Fruit fly (Drosophila melanogaster): ENCODE results near the gene CG2321.

The CG2321 gene

DNA sequence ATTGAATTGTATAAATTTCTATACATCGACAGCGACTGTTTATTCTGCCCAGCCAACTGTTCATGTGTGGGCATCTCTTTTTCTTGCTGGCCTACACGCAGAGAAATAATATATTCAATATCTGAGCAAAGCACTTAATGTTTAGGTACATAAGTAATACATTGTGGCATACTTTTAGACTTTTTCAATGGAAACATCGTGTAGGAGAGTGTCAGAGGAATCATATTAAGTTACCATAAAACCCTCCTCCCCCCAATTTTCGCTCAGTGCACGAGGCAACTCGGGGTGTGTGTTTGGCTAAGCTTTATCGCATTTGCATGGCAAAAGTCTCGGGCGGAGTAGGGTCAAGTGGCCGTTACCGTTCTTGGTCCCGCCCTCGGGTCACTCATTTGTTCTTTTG, 18.9 kb downstream of the CG2321 start:
- TF ChIP-seq ttk (optimal IDR thresholded peaks at IDR 0.05) (no peak), Sin3A (optimal IDR thresholded peaks at IDR 0.05) (no peak), psq (optimal IDR thresholded peaks at IDR 0.05) (no peak)

DNA sequence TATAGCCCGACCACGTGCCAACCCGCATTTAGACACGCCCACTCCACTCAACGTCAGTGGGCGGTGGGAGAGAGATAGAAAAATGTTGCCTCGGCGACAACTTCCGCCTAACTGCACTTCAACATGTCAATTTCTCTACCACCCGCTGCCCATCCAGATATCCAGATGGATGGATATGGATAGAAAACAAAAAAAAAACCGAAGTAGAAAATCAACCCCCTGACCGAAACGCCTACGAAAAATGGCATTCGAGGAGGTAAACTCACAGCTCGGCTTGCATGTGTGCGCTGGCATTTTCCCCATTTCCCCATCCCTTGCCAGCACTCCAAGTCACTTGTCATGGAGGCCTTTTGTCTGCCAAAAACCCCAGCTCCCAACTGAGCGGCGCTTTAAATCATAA, 22.3 kb downstream of the CG2321 start:
- no peak for TF ChIP-seq insv (optimal IDR thresholded peaks at IDR 0.05)
- no peak for TF ChIP-seq Myc (optimal IDR thresholded peaks at IDR 0.05)

DNA sequence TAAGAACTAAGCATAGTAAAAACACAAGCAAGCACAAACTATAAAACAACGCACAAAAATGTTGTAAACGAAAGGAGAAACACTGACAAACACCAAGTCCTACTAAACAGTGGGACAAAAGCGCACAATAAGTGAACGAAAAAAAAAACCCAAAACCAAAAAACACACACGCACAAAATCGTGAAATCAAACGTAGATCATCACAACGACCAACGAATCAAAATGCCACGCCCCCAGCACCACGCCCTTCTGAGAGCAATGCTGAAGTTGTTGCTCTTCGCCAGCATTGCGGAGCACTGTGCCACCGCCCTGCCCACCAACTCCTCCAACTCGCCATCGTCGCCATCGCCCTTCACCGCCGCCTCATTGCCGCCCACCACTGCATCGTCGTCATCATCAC, 27.2 kb downstream of the CG2321 start:
- TF ChIP-seq ttk (optimal IDR thresholded peaks at IDR 0.05) (no peak), psq (optimal IDR thresholded peaks at IDR 0.05) (no peak), insv (optimal IDR thresholded peaks at IDR 0.05) (no peak), h (optimal IDR thresholded peaks at IDR 0.05) (no peak), Sin3A (optimal IDR thresholded peaks at IDR 0.05) (no peak), Myc (optimal IDR thresholded peaks at IDR 0.05) (no peak)

DNA sequence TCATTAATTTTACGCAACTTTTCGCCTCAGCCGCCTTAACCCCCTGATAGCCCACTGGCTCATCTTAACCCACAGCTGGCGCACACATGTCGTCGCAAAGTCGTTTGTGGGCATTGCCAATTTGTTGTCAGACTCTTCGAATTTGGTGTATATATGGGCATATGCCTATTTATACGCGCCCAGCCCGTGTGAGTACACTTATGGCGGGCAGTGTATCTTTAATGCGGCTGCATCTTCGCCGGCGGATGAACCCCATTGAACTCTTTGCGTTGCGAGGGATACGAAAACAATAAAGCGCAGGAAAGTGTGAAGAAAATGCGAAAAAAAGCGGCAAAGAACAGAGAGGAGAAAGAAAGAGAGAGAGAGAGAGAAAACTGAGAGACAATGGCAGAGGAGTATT, 28.0 kb downstream of the CG2321 start:
- no peak for TF ChIP-seq ttk (optimal IDR thresholded peaks at IDR 0.05)
- no peak for TF ChIP-seq psq (optimal IDR thresholded peaks at IDR 0.05)
- no peak for TF ChIP-seq Sin3A (optimal IDR thresholded peaks at IDR 0.05)
- no peak for TF ChIP-seq h (optimal IDR thresholded peaks at IDR 0.05)
- no peak for TF ChIP-seq insv (optimal IDR thresholded peaks at IDR 0.05)
- TF ChIP-seq Myc (optimal IDR thresholded peaks at IDR 0.05), result no peak

DNA sequence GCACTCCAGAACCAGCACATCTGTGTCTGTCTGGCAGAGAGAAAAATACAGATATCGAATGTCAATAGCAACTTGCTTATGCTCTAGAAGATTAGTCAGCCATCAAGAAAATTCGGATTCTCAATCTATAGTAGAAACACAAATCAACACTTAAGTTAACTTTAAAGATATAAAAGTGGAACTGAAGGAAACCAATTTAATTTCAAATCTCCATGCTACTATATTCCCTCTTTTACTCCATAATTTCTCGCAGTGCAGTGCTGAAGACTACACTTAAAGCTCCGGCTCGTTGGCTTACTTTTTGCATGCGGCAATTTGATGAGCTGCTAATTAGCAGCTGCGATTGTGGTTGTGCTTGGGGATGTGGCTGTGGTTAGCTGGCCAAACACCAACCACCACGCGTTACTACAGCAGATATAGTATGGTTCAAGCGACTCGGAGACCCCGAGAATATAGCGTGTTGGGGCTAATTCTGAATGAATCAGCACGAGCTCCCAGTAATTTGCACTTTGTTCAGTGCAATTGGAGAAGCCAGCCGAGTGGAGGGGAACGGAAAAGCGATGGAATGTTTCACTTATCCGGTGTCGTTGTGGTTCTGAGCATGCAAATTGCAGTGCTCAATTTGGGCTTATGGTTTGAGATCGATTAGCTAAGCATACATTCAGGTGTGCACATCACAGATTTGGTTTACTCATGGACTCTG, 28.7 kb downstream of the CG2321 start:
- TF ChIP-seq h (optimal IDR thresholded peaks at IDR 0.05) (no peak), Myc (optimal IDR thresholded peaks at IDR 0.05) (no peak), ttk (optimal IDR thresholded peaks at IDR 0.05) (no peak)

DNA sequence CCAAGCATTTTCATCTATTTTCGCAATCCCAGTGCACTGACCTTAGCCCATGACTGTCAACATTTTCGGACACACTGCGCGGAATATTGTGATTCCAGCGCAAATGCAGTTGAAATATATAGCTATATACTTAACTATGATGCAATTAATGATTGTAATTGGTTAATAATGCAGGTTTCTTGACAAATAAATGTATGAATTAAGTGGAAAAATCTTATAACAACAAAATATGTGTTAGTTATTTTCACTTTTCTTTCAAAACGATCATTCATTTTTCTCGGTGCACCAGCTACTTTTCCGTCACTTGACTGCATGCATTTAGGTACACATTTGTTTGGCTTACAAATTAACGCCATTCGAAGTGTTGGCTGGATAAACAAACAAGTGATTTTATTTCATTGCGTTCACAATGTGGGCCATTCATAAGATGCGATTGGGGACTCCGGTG, 30.4 kb downstream of the CG2321 start:
- TF ChIP-seq Sin3A (optimal IDR thresholded peaks at IDR 0.05) (no peak), Myc (optimal IDR thresholded peaks at IDR 0.05) (no peak), h (optimal IDR thresholded peaks at IDR 0.05) (no peak), insv (optimal IDR thresholded peaks at IDR 0.05) (no peak), psq (optimal IDR thresholded peaks at IDR 0.05) (no peak), ttk (optimal IDR thresholded peaks at IDR 0.05) (no peak)

DNA sequence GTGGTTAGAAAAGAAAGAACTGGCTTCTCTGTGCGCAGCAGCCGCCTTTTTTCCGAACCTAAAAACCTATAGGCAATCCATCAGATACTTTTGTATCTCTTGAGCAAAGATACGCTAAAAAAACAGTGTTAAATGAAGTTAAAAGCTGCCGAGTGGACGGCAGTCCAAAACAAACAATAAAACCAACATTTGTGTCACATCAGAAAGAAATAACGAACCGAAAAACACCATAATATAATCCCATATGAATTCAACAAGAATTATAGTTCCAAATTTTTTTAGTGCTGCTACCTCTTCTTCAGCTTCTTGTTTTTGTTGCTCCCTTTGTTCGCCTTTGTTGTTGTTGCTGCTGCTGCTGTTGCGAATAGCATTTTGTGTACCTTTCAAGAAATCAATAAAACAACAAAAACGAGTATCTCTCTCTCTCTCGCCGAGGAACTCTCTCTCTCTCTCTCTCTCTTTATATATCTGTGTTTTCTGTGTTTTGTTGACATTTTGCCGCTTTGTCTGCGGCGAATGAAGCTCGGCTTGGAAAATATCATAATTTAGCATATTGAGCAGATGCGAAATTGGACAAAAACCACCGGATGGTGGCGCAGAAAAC, 31.2 kb downstream of the CG2321 start:
- no peak for TF ChIP-seq Sin3A (optimal IDR thresholded peaks at IDR 0.05)
- TF ChIP-seq Myc (optimal IDR thresholded peaks at IDR 0.05), result no peak
- TF ChIP-seq ttk (optimal IDR thresholded peaks at IDR 0.05), result no peak
- TF ChIP-seq h (optimal IDR thresholded peaks at IDR 0.05), result no peak
- TF ChIP-seq insv (optimal IDR thresholded peaks at IDR 0.05), result no peak
- no peak for TF ChIP-seq psq (optimal IDR thresholded peaks at IDR 0.05)

DNA sequence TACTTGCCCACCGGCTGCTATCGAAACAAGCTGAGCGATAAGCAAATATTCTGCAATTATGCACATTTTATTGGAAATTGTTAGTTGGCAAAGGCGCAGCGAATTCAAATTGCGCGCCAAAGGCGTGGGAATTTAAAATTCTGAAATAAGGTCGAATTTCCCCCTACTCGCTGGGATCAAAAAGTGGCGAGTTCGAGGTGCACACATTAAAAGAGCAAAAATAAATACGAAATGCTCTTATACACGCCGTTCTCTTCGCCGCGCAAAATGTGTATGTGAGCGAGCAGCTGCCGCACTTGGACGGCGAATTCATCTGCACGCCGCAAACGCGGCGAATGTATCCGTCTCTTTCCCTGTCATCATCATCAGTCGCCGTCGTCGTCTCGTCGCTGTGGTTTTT, 31.9 kb downstream of the CG2321 start:
- TF ChIP-seq insv (optimal IDR thresholded peaks at IDR 0.05) (no peak), psq (optimal IDR thresholded peaks at IDR 0.05) (no peak), Sin3A (optimal IDR thresholded peaks at IDR 0.05) (no peak), h (optimal IDR thresholded peaks at IDR 0.05) (no peak), ttk (optimal IDR thresholded peaks at IDR 0.05) (no peak), Myc (optimal IDR thresholded peaks at IDR 0.05) (no peak)

DNA sequence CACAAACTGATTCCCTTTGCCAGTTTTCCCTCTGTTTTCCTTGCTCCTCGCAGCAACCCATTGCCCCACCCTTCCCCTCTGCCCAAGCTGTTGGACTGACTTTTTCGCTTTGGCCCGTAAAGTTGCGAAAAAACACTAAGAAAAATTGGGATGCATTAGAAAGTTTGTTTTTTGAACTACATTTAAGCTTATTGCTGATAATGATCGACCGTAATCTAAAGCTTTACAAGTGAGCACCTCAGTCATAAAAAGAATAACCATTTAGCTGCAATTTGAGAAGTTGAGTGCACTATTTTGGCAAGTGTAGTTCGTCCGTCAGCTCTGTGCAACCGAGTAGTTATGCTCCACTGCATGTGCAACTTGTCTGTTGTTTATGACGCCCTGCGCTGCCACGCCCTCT, 38.7 kb downstream of the CG2321 start:
- TF ChIP-seq ttk (optimal IDR thresholded peaks at IDR 0.05) (no peak), insv (optimal IDR thresholded peaks at IDR 0.05) (no peak), h (optimal IDR thresholded peaks at IDR 0.05) (no peak), psq (optimal IDR thresholded peaks at IDR 0.05) (no peak), Myc (optimal IDR thresholded peaks at IDR 0.05) (no peak), Sin3A (optimal IDR thresholded peaks at IDR 0.05) (no peak)

Measured in Kc167 (cell line).